Fruit fly (Drosophila melanogaster): ENCODE results near the gene CG18765.

- TF ChIP-seq EcR (GFP tag; optimal IDR thresholded peaks at IDR 0.05) (no peak), CG8478 (optimal IDR thresholded peaks at IDR 0.05) (no peak), usp (GFP tag; optimal IDR thresholded peaks at IDR 0.05) (no peak)
These were observed 12.1 kb upstream of the CG18765 start, which contains the start of gene I-t for dm6 chr3R:11703730-11704129.

Measured in whole organism.